Worm (Caenorhabditis elegans) whole organism, late embryonic: Measurements from ENCODE around the gene bcl-7.
A peak's percentile ranks its signal among the peaks of the same experiment; 100 is the strongest.

Source experiments
- C08G9.2 ChIP-seq: sonication (generic microtip); optimal IDR thresholded peaks from 2 replicates; lab custom pipeline; 2016; ENCODE audit warnings: mild to moderate bottlenecking, missing genetic modification characterization, moderate library complexity, missing compliant biosample characterization
- C38D4.7 ChIP-seq: fragments of 200-800 bp; sonication (Bioruptor generic); optimal IDR thresholded peaks from 2 replicates; lab custom pipeline; 2018; ENCODE audit warnings: mild to moderate bottlenecking, missing genetic modification characterization, moderate library complexity, missing compliant biosample characterization
- K09A11.1 ChIP-seq: sonication (generic microtip); optimal IDR thresholded peaks from 2 replicates; lab custom pipeline; 2017; ENCODE audit warnings: antibody characterized with exemption, mild to moderate bottlenecking, missing genetic modification characterization, missing compliant biosample characterization; ENCODE audit not compliant: insufficient read depth
- ama-1 ChIP-seq: fragments of 150-350 bp; optimal IDR thresholded peaks from 2 replicates; lab custom pipeline; 2014
- ceh-14 ChIP-seq: sonication (generic microtip); optimal IDR thresholded peaks from 2 replicates; lab custom pipeline; 2016; ENCODE audit warnings: missing genotype, missing genetic modification characterization, missing compliant biosample characterization
- ceh-2 ChIP-seq: sonication (generic microtip); optimal IDR thresholded peaks from 2 replicates; lab custom pipeline; 2016; ENCODE audit warnings: missing genotype, missing genetic modification characterization, missing compliant biosample characterization
- ceh-34 ChIP-seq: sonication (generic microtip); optimal IDR thresholded peaks from 2 replicates; lab custom pipeline; 2016; ENCODE audit warnings: mild to moderate bottlenecking, missing genetic modification characterization, missing compliant biosample characterization
- dve-1 ChIP-seq: sonication (generic microtip); optimal IDR thresholded peaks from 2 replicates; lab custom pipeline; 2017; ENCODE audit warnings: antibody characterized with exemption, mild to moderate bottlenecking, missing genetic modification characterization, missing compliant biosample characterization
- elt-2 ChIP-seq: sonication (generic microtip); optimal IDR thresholded peaks from 2 replicates; lab custom pipeline; 2016; ENCODE audit warnings: missing genetic modification reagents, missing genetic modification characterization, missing compliant biosample characterization
- elt-4 ChIP-seq: sonication (generic microtip); optimal IDR thresholded peaks from 2 replicates; lab custom pipeline; 2016; ENCODE audit warnings: missing genetic modification characterization, missing compliant biosample characterization
- fkh-10 ChIP-seq: fragments of 150-350 bp; optimal IDR thresholded peaks from 2 replicates; lab custom pipeline; 2014; ENCODE audit warnings: missing biosample characterization, missing genetic modification reagents, missing genetic modification characterization
- gmeb-2 ChIP-seq: sonication (generic microtip); optimal IDR thresholded peaks from 2 replicates; lab custom pipeline; 2016; ENCODE audit warnings: missing genetic modification characterization, inconsistent platforms, missing compliant biosample characterization
- hlh-30 ChIP-seq: sonication (generic microtip); optimal IDR thresholded peaks from 2 replicates; lab custom pipeline; 2017; ENCODE audit warnings: antibody characterized with exemption, missing genetic modification characterization, missing compliant biosample characterization; ENCODE audit not compliant: insufficient read depth
- hlh-8 ChIP-seq: sonication (generic microtip); optimal IDR thresholded peaks from 2 replicates; lab custom pipeline; 2016; ENCODE audit warnings: missing genotype, missing genetic modification characterization, missing compliant biosample characterization
- lim-6 ChIP-seq: sonication (generic microtip); optimal IDR thresholded peaks from 2 replicates; lab custom pipeline; 2016; ENCODE audit warnings: missing genetic modification characterization, missing compliant biosample characterization
- madf-2 ChIP-seq: sonication (generic microtip); optimal IDR thresholded peaks from 2 replicates; lab custom pipeline; 2017; ENCODE audit warnings: missing genetic modification characterization, missing compliant biosample characterization
- mec-3 ChIP-seq: sonication (generic microtip); optimal IDR thresholded peaks from 2 replicates; lab custom pipeline; 2016; ENCODE audit warnings: borderline replicate concordance, missing genetic modification characterization, missing compliant biosample characterization
- nfya-1 ChIP-seq: sonication (generic microtip); optimal IDR thresholded peaks from 2 replicates; lab custom pipeline; 2017; ENCODE audit warnings: missing genetic modification characterization, mild to moderate bottlenecking, missing compliant biosample characterization, antibody characterized with exemption, moderate library complexity
- npax-4 ChIP-seq: sonication (generic microtip); optimal IDR thresholded peaks from 2 replicates; lab custom pipeline; 2016; ENCODE audit warnings: missing genetic modification characterization, missing compliant biosample characterization
- pat-9 ChIP-seq: fragments of 200-800 bp; sonication (Bioruptor generic); optimal IDR thresholded peaks from 2 replicates; lab custom pipeline; 2018; ENCODE audit warnings: mild to moderate bottlenecking, missing genetic modification characterization, moderate library complexity, missing compliant biosample characterization
- pha-2 ChIP-seq: sonication (generic microtip); optimal IDR thresholded peaks from 2 replicates; lab custom pipeline; 2017; ENCODE audit warnings: mild to moderate bottlenecking, missing genetic modification characterization, missing compliant biosample characterization
- pha-4 ChIP-seq: fragments of 150-350 bp; optimal IDR thresholded peaks from 2 replicates; lab custom pipeline; 2018; ENCODE audit warnings: missing biosample characterization, missing genetic modification reagents, missing genetic modification characterization
- pros-1 ChIP-seq: fragments of 150-350 bp; optimal IDR thresholded peaks from 2 replicates; lab custom pipeline; 2014; ENCODE audit warnings: missing biosample characterization, missing genetic modification reagents, missing genetic modification characterization
- rnt-1 ChIP-seq: sonication (generic microtip); optimal IDR thresholded peaks from 2 replicates; lab custom pipeline; 2016; ENCODE audit warnings: missing genetic modification characterization, missing compliant biosample characterization
- sox-4 ChIP-seq: sonication (generic microtip); optimal IDR thresholded peaks from 2 replicates; lab custom pipeline; 2017; ENCODE audit warnings: mild to moderate bottlenecking, missing genetic modification characterization, inconsistent platforms, missing compliant biosample characterization
- tbx-7 ChIP-seq: sonication (generic microtip); optimal IDR thresholded peaks from 2 replicates; lab custom pipeline; 2016; ENCODE audit warnings: missing genotype, missing genetic modification characterization, missing compliant biosample characterization
- ttx-3 ChIP-seq: sonication (generic microtip); optimal IDR thresholded peaks from 2 replicates; lab custom pipeline; 2016; ENCODE audit warnings: missing genetic modification reagents, missing genetic modification characterization, missing compliant biosample characterization
- unc-55 ChIP-seq: sonication (generic microtip); optimal IDR thresholded peaks from 2 replicates; lab custom pipeline; 2017; ENCODE audit warnings: missing biosample characterization, missing genetic modification reagents, missing genetic modification characterization
- zip-5 ChIP-seq: sonication (generic microtip); optimal IDR thresholded peaks from 2 replicates; lab custom pipeline; 2016; ENCODE audit warnings: missing genetic modification characterization, missing compliant biosample characterization
- ztf-16 ChIP-seq: sonication (generic microtip); optimal IDR thresholded peaks from 2 replicates; lab custom pipeline; 2017; ENCODE audit warnings: missing genetic modification characterization, missing compliant biosample characterization

bcl-7 gene

ce11 chrIII:5919799-5920387, 6.0 kb upstream of the bcl-7 start, which contains the start of the genes tdo-2 and C28H8.2:
TSS of gene tdo-2 (minus strand) at chrIII:5919955.
TSS of gene C28H8.2 (plus strand) at chrIII:5920322.
- no peak for TF ChIP-seq fkh-10 (GFP tag; lab: Kevin White, UChicago)
- TF ChIP-seq dve-1 (tag; lab: Kevin White, UChicago), result no peak

- no peak for TF ChIP-seq ama-1
- no peak for TF ChIP-seq dve-1 (tag; lab: Kevin White, UChicago)
- TF ChIP-seq elt-2 (tag; lab: Kevin White, UChicago), result peak; percentile 14
Measured at ce11 chrIII:5921067-5921678, 4.7 kb upstream of the bcl-7 start.

DNA sequence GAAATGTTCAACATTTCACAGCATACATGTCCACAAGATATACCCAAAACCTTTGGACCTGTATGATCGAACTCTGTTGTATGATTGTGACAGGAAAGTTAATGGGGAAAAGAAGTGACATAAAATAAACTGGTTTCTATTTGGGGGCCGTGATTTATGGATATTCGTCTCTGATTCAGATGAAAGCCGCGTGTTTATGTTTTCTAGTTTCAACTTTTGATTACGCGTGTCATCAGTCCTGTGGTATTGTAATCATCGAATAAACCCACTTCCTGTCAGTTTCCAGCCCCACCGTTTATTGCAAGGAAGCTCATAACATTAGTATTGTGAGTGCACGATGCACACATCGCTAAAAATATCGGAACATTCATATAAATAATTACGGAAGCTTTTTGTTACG, 3.6 kb upstream of the bcl-7 start:
- no peak for TF ChIP-seq lim-6 (tag; lab: Kevin White, UChicago)
- TF ChIP-seq rnt-1 (tag; lab: Kevin White, UChicago), result no peak
- no peak for TF ChIP-seq ttx-3 (tag; lab: Kevin White, UChicago)
- TF ChIP-seq npax-4 (tag; lab: Kevin White, UChicago), result no peak
- no peak for TF ChIP-seq pha-4 (tag; lab: Kevin White, UChicago)
- no peak for TF ChIP-seq ztf-16
- no peak for TF ChIP-seq mec-3 (tag; lab: Kevin White, UChicago)
- no peak for TF ChIP-seq nfya-1 (tag; lab: Kevin White, UChicago)
- no peak for TF ChIP-seq K09A11.1 (tag; lab: Kevin White, UChicago)
- no peak for TF ChIP-seq gmeb-2 (tag; lab: Kevin White, UChicago)
- no peak for TF ChIP-seq ceh-14
- no peak for TF ChIP-seq C08G9.2 (tag; lab: Kevin White, UChicago)
- TF ChIP-seq tbx-7 (tag; lab: Kevin White, UChicago), result no peak
- no peak for TF ChIP-seq pros-1 (tag; lab: Kevin White, UChicago)
- no peak for TF ChIP-seq ceh-2
- no peak for TF ChIP-seq C38D4.7 (GFP tag; lab: Kevin White, UChicago)
- TF ChIP-seq dve-1 (tag; lab: Kevin White, UChicago), result no peak
- TF ChIP-seq, all 69 proteins: peak for 0

DNA sequence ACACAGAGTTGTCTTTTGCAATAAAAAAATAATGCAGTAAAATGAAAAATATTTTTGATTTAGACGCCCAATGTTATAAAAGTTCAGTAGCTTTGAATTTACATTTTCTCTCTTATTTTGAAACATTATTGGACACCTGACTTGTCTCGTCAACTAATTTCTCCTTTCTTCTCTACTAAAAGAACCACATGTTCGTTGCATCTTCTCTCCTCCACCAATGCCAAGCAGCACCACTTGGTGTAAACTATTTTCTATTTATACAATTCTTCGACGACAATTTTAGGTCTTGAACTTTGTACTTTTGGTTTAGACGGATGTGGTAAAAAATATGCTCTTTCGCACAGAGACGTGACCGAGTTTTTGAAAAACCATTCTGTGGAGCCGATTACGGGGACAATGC, 4.8 kb downstream of the bcl-7 start:
- TF ChIP-seq zip-5 (tag; lab: Kevin White, UChicago) (no peak), pha-2 (no peak), unc-55 (GFP tag; lab: Kevin White, UChicago) (peak; percentile 26), rnt-1 (tag; lab: Kevin White, UChicago) (peak; percentile 0), hlh-8 (peak; percentile 25)

DNA sequence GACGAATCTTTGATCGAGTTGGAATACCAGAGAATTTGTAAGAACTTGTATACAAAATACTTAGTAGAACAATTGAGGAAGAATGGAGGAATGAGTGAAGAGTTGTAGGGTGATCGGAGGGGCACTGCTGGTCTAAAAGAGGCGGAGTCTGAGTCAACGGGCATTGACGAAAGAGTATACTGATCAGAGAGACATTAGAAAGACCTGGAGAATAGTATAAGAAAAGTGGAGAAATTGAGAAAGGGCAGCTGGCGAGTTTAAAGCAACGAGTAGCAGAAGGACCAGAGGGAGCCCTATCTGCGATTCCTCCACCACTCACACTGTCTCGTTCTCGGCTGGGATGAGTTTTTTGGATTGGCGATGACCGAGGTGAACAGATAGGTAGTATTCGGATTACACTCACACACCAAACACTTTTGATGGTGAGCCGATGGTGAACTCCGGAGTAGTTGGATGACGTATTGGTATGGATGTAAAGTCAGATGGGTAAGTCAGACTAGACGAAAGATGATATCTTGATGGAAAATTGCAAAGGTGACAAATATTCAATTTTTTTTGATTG, 5.6 kb downstream of the bcl-7 start, which contains the start of gene EGAP1.5:
EGAP1.5 (plus strand) TSS at position 289 of the 562 bp plus-strand sequence.
- TF ChIP-seq hlh-30 (tag; lab: Kevin White, UChicago) (no peak), unc-55 (GFP tag; lab: Kevin White, UChicago) (no peak), sox-4 (tag; lab: Kevin White, UChicago) (no peak), madf-2 (tag; lab: Kevin White, UChicago) (no peak), dve-1 (tag; lab: Kevin White, UChicago) (no peak), ceh-34 (tag; lab: Kevin White, UChicago) (peak; percentile 37), pat-9 (peak; percentile 28), elt-4 (tag; lab: Kevin White, UChicago) (no peak)
- TF ChIP-seq, all 69 proteins: peak for 2
